Worm (Caenorhabditis elegans) whole organism, late embryonic: ENCODE measurements around the gene K06H7.1.

Experiments used
- C38D4.7 ChIP-seq: fragments of 200-800 bp; sonication (Bioruptor generic); optimal IDR thresholded peaks from 2 replicates; lab custom pipeline; 2018; ENCODE audit warnings: mild to moderate bottlenecking, missing genetic modification characterization, moderate library complexity, missing compliant biosample characterization
- ama-1 ChIP-seq: fragments of 150-350 bp; optimal IDR thresholded peaks from 2 replicates; lab custom pipeline; 2014
- ceh-30 ChIP-seq: fragments of 150-350 bp; optimal IDR thresholded peaks from 2 replicates; lab custom pipeline; 2014; ENCODE audit warnings: missing biosample characterization, missing genetic modification characterization
- ceh-9 ChIP-seq: sonication (generic microtip); optimal IDR thresholded peaks from 2 replicates; lab custom pipeline; 2016; ENCODE audit warnings: mild to moderate bottlenecking, missing genetic modification characterization, inconsistent platforms, missing compliant biosample characterization
- dve-1 ChIP-seq: sonication (generic microtip); optimal IDR thresholded peaks from 2 replicates; lab custom pipeline; 2017; ENCODE audit warnings: antibody characterized with exemption, mild to moderate bottlenecking, missing genetic modification characterization, missing compliant biosample characterization
- tbx-2 ChIP-seq: sonication (generic microtip); optimal IDR thresholded peaks from 2 replicates; lab custom pipeline; 2016; ENCODE audit warnings: missing genetic modification characterization, missing compliant biosample characterization
- zip-5 ChIP-seq: sonication (generic microtip); optimal IDR thresholded peaks from 2 replicates; lab custom pipeline; 2016; ENCODE audit warnings: missing genetic modification characterization, missing compliant biosample characterization

DNA sequence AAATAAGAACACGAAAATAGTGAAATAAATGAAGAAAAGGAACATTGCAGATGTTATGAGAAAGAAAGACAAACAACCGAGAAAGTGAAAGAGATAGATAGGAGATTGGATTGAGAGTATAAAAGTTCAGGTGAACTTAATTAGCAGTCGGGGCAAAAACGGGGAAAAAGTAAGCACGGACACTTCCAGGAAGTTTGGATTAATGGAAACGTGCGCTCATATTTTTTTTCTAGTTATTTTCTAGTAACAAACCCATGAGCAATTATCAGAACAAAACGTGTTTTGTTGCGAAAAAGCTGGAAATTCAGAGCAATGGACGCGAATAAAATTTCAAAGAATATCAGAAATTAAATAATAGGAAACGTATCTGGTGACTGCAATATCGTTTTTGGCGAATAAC, 22.8 kb downstream of the K06H7.1 start:
- TF ChIP-seq tbx-2 (no peak), ama-1 (lab: Kevin White, UChicago) (no peak), dve-1 (tag; lab: Kevin White, UChicago) (no peak), ceh-30 (tag; lab: Kevin White, UChicago) (no peak), C38D4.7 (no peak), ceh-9 (tag; lab: Kevin White, UChicago) (no peak), zip-5 (tag; lab: Kevin White, UChicago) (no peak)
